Fruit fly (Drosophila melanogaster): ENCODE measurements around the gene CG15056.

dm6 chrX:18369767-18370166 is 45.4 kb upstream of the CG15056 start:
- TF ChIP-seq CG10959 (GFP tag; IDR thresholded peaks at IDR 0.05) (no peak), danr (GFP tag; IDR thresholded peaks at IDR 0.05) (no peak), psq (GFP tag; optimal IDR thresholded peaks at IDR 0.05) (no peak), Neu2 (GFP tag; optimal IDR thresholded peaks at IDR 0.05; ENCODE audit: borderline replicate concordance) (no peak), vvl (GFP tag; IDR thresholded peaks at IDR 0.05) (no peak), CG18011 (GFP tag; optimal IDR thresholded peaks at IDR 0.05) (no peak), gcm (GFP tag; optimal IDR thresholded peaks at IDR 0.05) (no peak), CG6854 (GFP tag; optimal IDR thresholded peaks at IDR 0.05) (no peak), jumu (GFP tag; optimal IDR thresholded peaks at IDR 0.05) (no peak), CG34224 (GFP tag; IDR thresholded peaks at IDR 0.05; ENCODE audit: partially characterized antibody) (no peak), Taf1 (GFP tag; IDR thresholded peaks at IDR 0.05) (no peak), jing (GFP tag; optimal IDR thresholded peaks at IDR 0.05) (no peak)
